Fruit fly (Drosophila melanogaster): ENCODE measurements around the gene CG11601.

The CG11601 gene

dm6 chr2L:286421-286820, 3.4 kb upstream of the CG11601 start (continued):
- no peak for TF ChIP-seq CG3838 (GFP tag; optimal IDR thresholded peaks at IDR 0.05)
- no peak for TF ChIP-seq Hr39 (optimal IDR thresholded peaks at IDR 0.05)
- TF ChIP-seq oc (tag; optimal IDR thresholded peaks at IDR 0.05), result peak; percentile 27
- TF ChIP-seq row (GFP tag; IDR thresholded peaks at IDR 0.05), result peak; percentile 96
- peak; percentile 10 for TF ChIP-seq trh (GFP tag; optimal IDR thresholded peaks at IDR 0.05)
- TF ChIP-seq CG9817 (tag; optimal IDR thresholded peaks at IDR 0.05), result peak; percentile 56
- 0 out of 2 replicates have a peak, but pooled peaks have one; percentile 44 for TF ChIP-seq CG31224 (GFP tag; IDR thresholded peaks at IDR 0.05)
- no peak for TF ChIP-seq CG13123 (GFP tag; optimal IDR thresholded peaks at IDR 0.05)
- no peak for TF ChIP-seq prd (optimal IDR thresholded peaks at IDR 0.05)
- peak; percentile 75 for TF ChIP-seq prd (GFP tag; IDR thresholded peaks at IDR 0.05)
- TF ChIP-seq insv (GFP tag; optimal IDR thresholded peaks at IDR 0.05), result no peak
- no peak for TF ChIP-seq disco-r (GFP tag; optimal IDR thresholded peaks at IDR 0.05)
- TF ChIP-seq Adf1 (GFP tag; IDR thresholded peaks at IDR 0.05), result peak; percentile 60; the same call in 1 of the 2 replicates
- peak; percentile 5 for TF ChIP-seq D19A (tag; optimal IDR thresholded peaks at IDR 0.05)
- TF ChIP-seq CG10147 (GFP tag; optimal IDR thresholded peaks at IDR 0.05), result no peak
- TF ChIP-seq MESR4 (GFP tag; optimal IDR thresholded peaks at IDR 0.05), result peak; percentile 22
- TF ChIP-seq CG12299 (tag; optimal IDR thresholded peaks at IDR 0.05), result peak; percentile 10
- no peak for TF ChIP-seq CG17802 (tag; optimal IDR thresholded peaks at IDR 0.05)
- no peak for TF ChIP-seq tio (GFP tag; optimal IDR thresholded peaks at IDR 0.05)
- no peak for TF ChIP-seq CG9437 (GFP tag; optimal IDR thresholded peaks at IDR 0.05)
- TF ChIP-seq grn (GFP tag; optimal IDR thresholded peaks at IDR 0.05), result peak; percentile 58
- peak; percentile 68 for TF ChIP-seq CrebB (tag; optimal IDR thresholded peaks at IDR 0.05)
- TF ChIP-seq CG17359 (tag; optimal IDR thresholded peaks at IDR 0.05), result peak; percentile 66
- no peak for TF ChIP-seq Bdp1 (GFP tag; optimal IDR thresholded peaks at IDR 0.05)
- peak; percentile 36 for TF ChIP-seq Oli (tag; optimal IDR thresholded peaks at IDR 0.05)
- peak; percentile 74 for TF ChIP-seq CG10543 (GFP tag; optimal IDR thresholded peaks at IDR 0.05)
- peak; percentile 55; the same call in 1 of the 2 replicates for TF ChIP-seq CG16779 (GFP tag; IDR thresholded peaks at IDR 0.05)
- TF ChIP-seq slbo (GFP tag; IDR thresholded peaks at IDR 0.05), result peak; percentile 92
- peak; percentile 29 for TF ChIP-seq btn (GFP tag; optimal IDR thresholded peaks at IDR 0.05)
- TF ChIP-seq lola (GFP tag; optimal IDR thresholded peaks at IDR 0.05), result no peak
- peak; percentile 70; the same call in 2 of the 3 replicates for TF ChIP-seq ase (GFP tag; IDR thresholded peaks at IDR 0.05)
- TF ChIP-seq CG15011 (GFP tag; optimal IDR thresholded peaks at IDR 0.05), result no peak
- no peak for TF ChIP-seq nerfin-1 (tag; optimal IDR thresholded peaks at IDR 0.05)
- TF ChIP-seq sens (GFP tag), result peak; percentile 88
- TF ChIP-seq CG6791 (GFP tag; IDR thresholded peaks at IDR 0.05; ENCODE audit: partially characterized antibody), result no peak
- TF ChIP-seq usp (GFP tag; optimal IDR thresholded peaks at IDR 0.05), result no peak
- peak; percentile 20 for TF ChIP-seq Ets97D (GFP tag; optimal IDR thresholded peaks at IDR 0.05)
- TF ChIP-seq ERR (GFP tag; optimal IDR thresholded peaks at IDR 0.05), result peak; percentile 60
- TF ChIP-seq HLH54F (GFP tag; optimal IDR thresholded peaks at IDR 0.05), result peak; percentile 62
- peak; percentile 69 for TF ChIP-seq Ets65A (GFP tag)
- peak; percentile 36 for TF ChIP-seq CG11723 (GFP tag; optimal IDR thresholded peaks at IDR 0.05)
- peak; percentile 70 for TF ChIP-seq onecut (GFP tag; IDR thresholded peaks at IDR 0.05)
- no peak; the same call in 2 of the 3 replicates for TF ChIP-seq CG11560 (tag; IDR thresholded peaks at IDR 0.05)
- peak; percentile 57; the same call in 2 of the 3 replicates for TF ChIP-seq B-H1 (GFP tag; IDR thresholded peaks at IDR 0.05)
- TF ChIP-seq CG1529 (GFP tag; optimal IDR thresholded peaks at IDR 0.05), result no peak
- peak; percentile 74 for TF ChIP-seq CG15269 (tag; optimal IDR thresholded peaks at IDR 0.05)
- no peak for TF ChIP-seq sim (GFP tag; IDR thresholded peaks at IDR 0.05)
- TF ChIP-seq CG2202 (tag; optimal IDR thresholded peaks at IDR 0.05), result no peak
- no peak for TF ChIP-seq tna (GFP tag; IDR thresholded peaks at IDR 0.05; ENCODE audit: partially characterized antibody)
- peak; percentile 72 for TF ChIP-seq gsb (GFP tag; IDR thresholded peaks at IDR 0.05)
- peak; percentile 90 for TF ChIP-seq CG2120 (GFP tag; optimal IDR thresholded peaks at IDR 0.05)
- TF ChIP-seq Dref (GFP tag; IDR thresholded peaks at IDR 0.05), result peak; percentile 37

Data from whole organism, embryonic.